Fruit fly (Drosophila melanogaster) whole organism, embryonic: ENCODE measurements around the gene zf30C.

Experiments
- Atf3 ChIP-seq: fragments of 200-800 bp; sonication (Bioruptor generic); optimal IDR thresholded peaks from 3 replicates; lab custom pipeline; 2016; ENCODE audit warnings: missing biosample characterization, missing genetic modification characterization
- C15 ChIP-seq: fragments of 200-800 bp; sonication (Bioruptor generic); IDR thresholded peaks from 3 replicates; pipeline ENCODE4 v1.3.6; 2022; ENCODE audit warnings: missing biosample characterization, missing genetic modification characterization
- CG11504 ChIP-seq: fragments of 200-800 bp; sonication (Bioruptor generic); optimal IDR thresholded peaks from 3 replicates; lab custom pipeline; 2019; ENCODE audit warnings: missing biosample characterization, mild to moderate bottlenecking, missing genetic modification characterization, moderate library complexity
- CG14860 ChIP-seq: fragments of 200-800 bp; sonication (Bioruptor generic); IDR thresholded peaks from 3 replicates; pipeline ENCODE4 v1.3.6; 2022; ENCODE audit warnings: missing biosample characterization, missing genetic modification characterization; ENCODE audit not compliant: partially characterized antibody
- CG14965 ChIP-seq: fragments of 200-800 bp; sonication (Bioruptor generic); optimal IDR thresholded peaks from 2 replicates; lab custom pipeline; 2016; ENCODE audit warnings: missing biosample characterization, missing genetic modification characterization, borderline replicate concordance
- CG1647 ChIP-seq: fragments of 200-800 bp; sonication (Bioruptor generic); optimal IDR thresholded peaks from 3 replicates; lab custom pipeline; 2016; ENCODE audit warnings: missing biosample characterization, missing genetic modification characterization
- CG16863 ChIP-seq: fragments of 200-800 bp; sonication (Bioruptor generic); optimal IDR thresholded peaks from 3 replicates; lab custom pipeline; 2016; ENCODE audit warnings: missing biosample characterization, missing genetic modification characterization
- CG17186 ChIP-seq: fragments of 200-800 bp; sonication (Bioruptor generic); optimal IDR thresholded peaks from 3 replicates; lab custom pipeline; 2017; ENCODE audit warnings: missing biosample characterization, missing genetic modification reagents, missing genetic modification characterization
- CG18619 ChIP-seq: fragments of 200-800 bp; sonication (Bioruptor generic); optimal IDR thresholded peaks from 3 replicates; lab custom pipeline; 2017; ENCODE audit warnings: missing biosample characterization, mild to moderate bottlenecking, missing genetic modification characterization
- CG18764 ChIP-seq: fragments of 200-800 bp; sonication (Bioruptor generic); optimal IDR thresholded peaks from 3 replicates; lab custom pipeline; 2016; ENCODE audit warnings: missing biosample characterization, missing genetic modification characterization
- CG30403 ChIP-seq: fragments of 200-800 bp; sonication (Bioruptor generic); optimal IDR thresholded peaks from 3 replicates; lab custom pipeline; 2016; ENCODE audit warnings: missing biosample characterization, missing genetic modification characterization
- CG3281 ChIP-seq: fragments of 200-800 bp; sonication (Bioruptor generic); optimal IDR thresholded peaks from 3 replicates; lab custom pipeline; 2017; ENCODE audit warnings: missing biosample characterization, mild to moderate bottlenecking, missing genetic modification characterization
- CG34376 ChIP-seq: fragments of 200-800 bp; sonication (Bioruptor generic); optimal IDR thresholded peaks from 2 replicates; lab custom pipeline; 2018; ENCODE audit warnings: missing biosample characterization, mild to moderate bottlenecking, missing genetic modification characterization
- CG42726 ChIP-seq: fragments of 200-800 bp; sonication (Bioruptor generic); IDR thresholded peaks from 2 replicates; pipeline ENCODE4 v1.3.6; 2022; ENCODE audit warnings: missing biosample characterization, missing genetic modification characterization; ENCODE audit not compliant: partially characterized antibody
- CG4730 ChIP-seq: fragments of 200-800 bp; sonication (Bioruptor generic); IDR thresholded peaks from 2 replicates; pipeline ENCODE4 v1.3.6; 2022; ENCODE audit warnings: missing biosample characterization, missing genetic modification characterization
- CG5953 ChIP-seq: fragments of 200-800 bp; sonication (Bioruptor generic); IDR thresholded peaks from 2 replicates; pipeline ENCODE4 v1.3.6; 2022; ENCODE audit warnings: missing biosample characterization, missing genetic modification characterization
- CG7987 ChIP-seq: fragments of 200-800 bp; sonication (Bioruptor generic); optimal IDR thresholded peaks from 2 replicates; lab custom pipeline; 2018; ENCODE audit warnings: missing biosample characterization, mild to moderate bottlenecking, missing genetic modification characterization, moderate library complexity
- CG8388 ChIP-seq: fragments of 200-800 bp; sonication (Bioruptor generic); optimal IDR thresholded peaks from 2 replicates; lab custom pipeline; 2019; ENCODE audit warnings: missing biosample characterization, mild to moderate bottlenecking, missing genetic modification characterization, moderate library complexity
- CG8478 ChIP-seq: fragments of >200 bp; optimal IDR thresholded peaks from 2 replicates; lab custom pipeline; 2018
- CG8944 ChIP-seq: fragments of 200-800 bp; sonication (Bioruptor generic); optimal IDR thresholded peaks from 3 replicates; lab custom pipeline; 2016; ENCODE audit warnings: missing biosample characterization, missing genetic modification characterization
- CG9437 ChIP-seq: fragments of 200-800 bp; sonication (Bioruptor generic); optimal IDR thresholded peaks from 2 replicates; lab custom pipeline; 2018; ENCODE audit warnings: missing biosample characterization, mild to moderate bottlenecking, missing genetic modification characterization
- Camta ChIP-seq: fragments of 200-800 bp; sonication (Bioruptor generic); optimal IDR thresholded peaks from 2 replicates; lab custom pipeline; 2016; ENCODE audit warnings: missing biosample characterization, missing genetic modification characterization
- Dbx ChIP-seq: fragments of 200-800 bp; sonication (Bioruptor generic); IDR thresholded peaks from 3 replicates; pipeline ENCODE4 v1.3.6; 2022; ENCODE audit warnings: missing biosample characterization, missing genetic modification characterization
- Dll ChIP-seq: fragments of 200-800 bp; sonication (Bioruptor generic); IDR thresholded peaks from 4 replicates; pipeline ENCODE4 v1.3.6; 2022; ENCODE audit warnings: missing biosample characterization, missing genetic modification characterization; ENCODE audit not compliant: partially characterized antibody
- Doc3 ChIP-seq: fragments of 200-800 bp; sonication (Bioruptor generic); IDR thresholded peaks from 3 replicates; pipeline ENCODE4 v1.3.6; 2022; ENCODE audit warnings: missing biosample characterization, missing genetic modification characterization; ENCODE audit not compliant: partially characterized antibody
- Drgx ChIP-seq: fragments of 200-800 bp; sonication (Bioruptor generic); IDR thresholded peaks from 2 replicates; pipeline ENCODE4 v1.3.6; 2022; ENCODE audit warnings: missing biosample characterization, missing genetic modification characterization
- E2f1 ChIP-seq: fragments of 200-800 bp; sonication (Bioruptor generic); IDR thresholded peaks from 2 replicates; pipeline ENCODE4 v1.3.6; 2022; ENCODE audit warnings: missing biosample characterization, missing genetic modification characterization
- Fer1 ChIP-seq: fragments of 200-800 bp; sonication (Bioruptor generic); optimal IDR thresholded peaks from 2 replicates; lab custom pipeline; 2017; ENCODE audit warnings: missing biosample characterization, mild to moderate bottlenecking, missing genetic modification characterization
- Fer2 ChIP-seq: fragments of 200-800 bp; sonication (Bioruptor generic); optimal IDR thresholded peaks from 2 replicates; lab custom pipeline; 2018; ENCODE audit warnings: missing biosample characterization, mild to moderate bottlenecking, missing genetic modification characterization, moderate library complexity
- Lhr ChIP-seq: fragments of 200-800 bp; sonication (Bioruptor generic); optimal IDR thresholded peaks from 3 replicates; lab custom pipeline; 2017; ENCODE audit warnings: mild to moderate bottlenecking, missing biosample characterization, missing genetic modification reagents, missing genetic modification characterization
- MTF-1 ChIP-seq: fragments of 200-800 bp; sonication (Bioruptor generic); optimal IDR thresholded peaks from 2 replicates; lab custom pipeline; 2018; ENCODE audit warnings: missing biosample characterization, mild to moderate bottlenecking, missing genetic modification characterization, borderline replicate concordance
- Meics ChIP-seq: fragments of 200-800 bp; sonication (Bioruptor generic); optimal IDR thresholded peaks from 2 replicates; lab custom pipeline; 2017; ENCODE audit warnings: missing biosample characterization, mild to moderate bottlenecking, missing genetic modification characterization
- Opbp ChIP-seq: fragments of 200-800 bp; sonication (Bioruptor generic); IDR thresholded peaks from 3 replicates; pipeline ENCODE4 v1.3.6; 2022; ENCODE audit warnings: missing biosample characterization, missing genetic modification characterization; ENCODE audit not compliant: partially characterized antibody
- Ravus ChIP-seq: fragments of 200-800 bp; sonication (Bioruptor generic); IDR thresholded peaks from 2 replicates; pipeline ENCODE4 v1.3.6; 2022; ENCODE audit warnings: missing biosample characterization, missing genetic modification characterization
- Sox100B ChIP-seq: fragments of 200-800 bp; sonication (Bioruptor generic); optimal IDR thresholded peaks from 3 replicates; lab custom pipeline; 2018; ENCODE audit warnings: missing biosample characterization, mild to moderate bottlenecking, missing genetic modification characterization
- Taf1 ChIP-seq: fragments of 200-800 bp; sonication (Bioruptor generic); IDR thresholded peaks from 2 replicates; pipeline ENCODE4 v1.3.6; 2022; ENCODE audit warnings: missing biosample characterization, missing genetic modification characterization
- Usf ChIP-seq: fragments of 200-800 bp; sonication (Bioruptor generic); optimal IDR thresholded peaks from 2 replicates; lab custom pipeline; 2017; ENCODE audit warnings: missing genotype, missing biosample characterization, missing genetic modification characterization
- abd-A ChIP-seq: fragments of 200-800 bp; sonication (Bioruptor generic); optimal IDR thresholded peaks from 3 replicates; lab custom pipeline; 2019; ENCODE audit warnings: missing biosample characterization, mild to moderate bottlenecking, missing genetic modification characterization, moderate library complexity
- btn ChIP-seq: fragments of 200-800 bp; sonication (Bioruptor generic); optimal IDR thresholded peaks from 2 replicates; lab custom pipeline; 2016; ENCODE audit warnings: missing biosample characterization, missing genetic modification characterization
- cad ChIP-seq: fragments of >200 bp; optimal IDR thresholded peaks from 2 replicates; lab custom pipeline; 2017; ENCODE audit warnings: missing biosample characterization, missing genetic modification characterization
- crc ChIP-seq: fragments of 200-800 bp; sonication (Bioruptor generic); optimal IDR thresholded peaks from 2 replicates; lab custom pipeline; 2016; ENCODE audit warnings: missing biosample characterization, missing genetic modification characterization
- crp ChIP-seq, 2 experiments: fragments of 200-800 bp; sonication (Bioruptor generic); optimal IDR thresholded peaks; 2 replicates in 1 of 2; 3 replicates in 1 of 2; lab custom pipeline; 2017; ENCODE audit warnings: missing biosample characterization in 2 of 2, missing genetic modification characterization in 2 of 2, mild to moderate bottlenecking in 1 of 2, moderate library complexity in 1 of 2
- cwo ChIP-seq: fragments of 200-800 bp; sonication (Bioruptor generic); optimal IDR thresholded peaks from 3 replicates; lab custom pipeline; 2017; ENCODE audit warnings: missing biosample characterization, missing genetic modification characterization, mild to moderate bottlenecking, moderate library complexity, missing genetic modification reagents
- fd102C ChIP-seq: fragments of 200-800 bp; sonication (Bioruptor generic); optimal IDR thresholded peaks from 2 replicates; lab custom pipeline; 2018; ENCODE audit warnings: missing biosample characterization, mild to moderate bottlenecking, missing genetic modification characterization, moderate library complexity
- gsb ChIP-seq: fragments of 200-800 bp; sonication (Bioruptor generic); IDR thresholded peaks from 2 replicates; pipeline ENCODE4 v1.3.6; 2022; ENCODE audit warnings: missing biosample characterization, missing genetic modification characterization
- insv ChIP-seq, 2 experiments: fragments of 200-800 bp; sonication (Bioruptor generic); optimal IDR thresholded peaks; 3 replicates each; lab custom pipeline; 2016 to 2018; ENCODE audit warnings: missing biosample characterization in 2 of 2, missing genetic modification characterization in 2 of 2
- ken ChIP-seq: fragments of 200-800 bp; sonication (Bioruptor generic); IDR thresholded peaks from 3 replicates; pipeline ENCODE4 v1.3.6; 2022; ENCODE audit warnings: missing biosample characterization, missing genetic modification characterization
- lbe ChIP-seq: fragments of 200-800 bp; sonication (Bioruptor generic); optimal IDR thresholded peaks from 2 replicates; lab custom pipeline; 2016; ENCODE audit warnings: missing biosample characterization, mild to moderate bottlenecking, missing genetic modification characterization
- ro ChIP-seq: fragments of 200-800 bp; sonication (Bioruptor generic); IDR thresholded peaks from 2 replicates; pipeline ENCODE4 v1.3.6; 2022; ENCODE audit warnings: missing biosample characterization, missing genetic modification characterization
- slou ChIP-seq: fragments of 200-800 bp; sonication (Bioruptor generic); optimal IDR thresholded peaks from 3 replicates; lab custom pipeline; 2016; ENCODE audit warnings: missing biosample characterization, missing genetic modification characterization
- tin ChIP-seq: fragments of 200-800 bp; sonication (Bioruptor generic); optimal IDR thresholded peaks from 3 replicates; lab custom pipeline; 2016; ENCODE audit warnings: missing biosample characterization, missing genetic modification characterization

The zf30C gene

dm6 chr2L:9774980-9775628, 17.0 kb downstream of the zf30C start, which contains the start of the genes ppk11 and ppk16 (continued):
- TF ChIP-seq E2f1 (GFP tag; lab: Robert Waterston, UW) (no peak), Sox100B (peak; percentile 19), Fer1 (GFP tag; lab: Kevin White, UChicago) (no peak), Camta (GFP tag; lab: Kevin White, UChicago) (peak; percentile 23), MTF-1 (GFP tag; lab: Kevin White, UChicago) (no peak), CG14860 (GFP tag; lab: Robert Waterston, UW) (no peak), CG1647 (GFP tag; lab: Kevin White, UChicago) (no peak), btn (no peak), CG4730 (GFP tag; lab: Robert Waterston, UW) (no peak), CG8944 (no peak), Meics (GFP tag; lab: Kevin White, UChicago) (peak; percentile 16), Taf1 (no peak), Lhr (GFP tag; lab: Kevin White, UChicago) (no peak), Ravus (no peak), CG14965 (GFP tag; lab: Kevin White, UChicago) (peak; percentile 25), slou (GFP tag; lab: Kevin White, UChicago) (no peak), crc (peak; percentile 12), CG34376 (GFP tag; lab: Kevin White, UChicago) (no peak), fd102C (no peak), ken (GFP tag; lab: Robert Waterston, UW) (no peak), CG11504 (tag; lab: Kevin White, UChicago) (no peak), CG9437 (GFP tag; lab: Kevin White, UChicago) (no peak), CG42726 (GFP tag; lab: Robert Waterston, UW) (no peak), cad (GFP tag; lab: Kevin White, UChicago) (no peak), Atf3 (GFP tag; lab: Kevin White, UChicago) (no peak), Opbp (GFP tag; lab: Robert Waterston, UW) (no peak), C15 (no peak), Fer2 (tag; lab: Kevin White, UChicago) (no peak), Doc3 (GFP tag; lab: Robert Waterston, UW) (no peak), CG18764 (GFP tag; lab: Kevin White, UChicago) (peak; percentile 48), crp (GFP tag; optimal IDR thresholded peaks at IDR 0.05; lab: Kevin White, UChicago) (no peak), CG18619 (GFP tag; lab: Kevin White, UChicago) (no peak), Usf (GFP tag; lab: Kevin White, UChicago) (no peak), insv (GFP tag; optimal IDR thresholded peaks at IDR 0.05; lab: Kevin White, UChicago) (no peak), CG5953 (no peak), CG30403 (no peak), Dbx (GFP tag; lab: Robert Waterston, UW) (no peak), CG3281 (GFP tag; lab: Kevin White, UChicago) (peak; percentile 56), CG8388 (GFP tag; lab: Kevin White, UChicago) (no peak), lbe (GFP tag; lab: Kevin White, UChicago) (no peak), tin (GFP tag; lab: Kevin White, UChicago) (no peak), cwo (GFP tag; lab: Kevin White, UChicago) (no peak), Drgx (GFP tag; lab: Robert Waterston, UW) (no peak), gsb (GFP tag; lab: Robert Waterston, UW) (no peak), abd-A (tag; lab: Kevin White, UChicago) (no peak), CG16863 (GFP tag; lab: Kevin White, UChicago) (no peak), CG7987 (GFP tag; lab: Kevin White, UChicago) (peak; percentile 41), ro (GFP tag; lab: Robert Waterston, UW) (no peak), Dll (GFP tag; lab: Robert Waterston, UW) (no peak), CG8478 (lab: Kevin White, UChicago) (no peak), CG17186 (GFP tag; lab: Kevin White, UChicago) (no peak)
